Worm (Caenorhabditis elegans) whole organism, young adult: Measurements from ENCODE around the gene F20D1.3.

Experiments used
- F37B4.10 ChIP-seq: fragments of 200-800 bp; sonication (Bioruptor generic); IDR thresholded peaks from 2 replicates; pipeline ENCODE4 v1.3.6; 2022; ENCODE audit warnings: missing genetic modification characterization, missing compliant biosample characterization
- ama-1 ChIP-seq, 3 experiments: fragments of 150-350 bp in 1 of 3; sonication (generic microtip) in 2 of 3; optimal IDR thresholded peaks; 2 replicates each; lab custom pipeline; 2014 to 2018; ENCODE audit warnings: missing biosample characterization in 2 of 3, missing genetic modification characterization in 2 of 3, missing genetic modification reagents in 2 of 3
- ceh-58 ChIP-seq: fragments of 200-800 bp; sonication (Bioruptor generic); IDR thresholded peaks from 2 replicates; pipeline ENCODE4 v1.3.6; 2022; ENCODE audit warnings: missing genetic modification characterization, missing compliant biosample characterization
- hmg-1.2 ChIP-seq: fragments of 200-800 bp; sonication (Bioruptor generic); IDR thresholded peaks from 2 replicates; pipeline ENCODE4 v1.3.6; 2022; ENCODE audit warnings: missing genetic modification reagents, missing genetic modification characterization, missing compliant biosample characterization
- lir-1 ChIP-seq: fragments of 200-800 bp; sonication (Bioruptor generic); conservative IDR thresholded peaks from 2 replicates; pipeline ENCODE4 v1.3.6; 2022; ENCODE audit warnings: missing genetic modification reagents, missing genetic modification characterization, missing compliant biosample characterization
- madf-10 ChIP-seq: sonication (generic microtip); optimal IDR thresholded peaks from 2 replicates; lab custom pipeline; 2016; ENCODE audit warnings: mild to moderate bottlenecking, missing genetic modification characterization, missing compliant biosample characterization
- snpc-3.4 ChIP-seq: sonication (generic microtip); optimal IDR thresholded peaks from 2 replicates; lab custom pipeline; 2017; ENCODE audit warnings: missing genetic modification characterization, mild to moderate bottlenecking, missing compliant biosample characterization, antibody characterized with exemption, moderate library complexity, missing genotype, missing genetic modification reagents
- somi-1 ChIP-seq: fragments of 200-800 bp; sonication (Bioruptor generic); optimal IDR thresholded peaks from 2 replicates; lab custom pipeline; 2018; ENCODE audit warnings: mild to moderate bottlenecking, missing genetic modification characterization, missing compliant biosample characterization
- sptf-2 ChIP-seq: fragments of 200-800 bp; sonication (Bioruptor generic); optimal IDR thresholded peaks from 2 replicates; lab custom pipeline; 2018; ENCODE audit warnings: mild to moderate bottlenecking, missing genetic modification characterization, missing compliant biosample characterization

ce11 chrX:14947355-14947668, 28.6 kb upstream of the F20D1.3 start:
- TF ChIP-seq hmg-1.2, result no peak
- no peak for TF ChIP-seq snpc-3.4 (tag; lab: Kevin White, UChicago)
- no peak for TF ChIP-seq ama-1 (optimal IDR thresholded peaks at IDR 0.05; lab: Kevin White, UChicago)
- TF ChIP-seq ama-1 (GFP tag; optimal IDR thresholded peaks at IDR 0.05; lab: Kevin White, UChicago), result no peak
- no peak for TF ChIP-seq ceh-58
- TF ChIP-seq sptf-2 (GFP tag; lab: Kevin White, UChicago), result no peak
- no peak for TF ChIP-seq lir-1 (GFP tag; lab: Robert Waterston, UW)
- TF ChIP-seq somi-1, result no peak
- TF ChIP-seq F37B4.10 (GFP tag; lab: Robert Waterston, UW), result no peak
- no peak for TF ChIP-seq madf-10 (tag; lab: Kevin White, UChicago)
